5 fruit fly cellular contexts compared by ENCODE assay signal in the genomic region with DNA sequence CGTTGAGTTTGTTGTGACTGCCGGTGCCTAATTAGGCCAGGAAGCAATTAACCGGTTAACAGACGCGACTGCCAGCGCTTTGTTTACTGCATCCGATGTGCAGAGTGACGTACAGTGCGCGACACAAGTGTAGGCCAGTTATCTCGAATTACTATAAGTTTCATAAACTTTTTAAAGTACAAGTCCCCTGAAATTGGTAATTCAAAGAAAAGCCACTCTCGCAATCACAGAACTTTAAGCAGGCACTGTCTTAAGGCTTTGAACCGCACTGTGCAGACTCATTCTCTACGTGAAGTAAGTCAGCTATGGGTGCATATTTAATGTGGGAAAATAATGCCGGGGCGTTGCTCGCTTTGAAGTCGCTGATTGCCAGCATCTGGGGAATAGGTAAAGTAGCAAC.
TF ChIP-seq lines count a peak whose summit lies in the region.

No protein-coding gene starts in this region.

- no peak for TF ChIP-seq CTCF in whole organism, embryonic (GFP tag; optimal IDR thresholded peaks at IDR 0.05; lab: Kevin White, UChicago)

TF ChIP-seq in whole organism, adult, 20 proteins besides CTCF, POLR2A, EP300 and RAD21 (continues in another document):
- TF ChIP-seq CG5204 (GFP tag; optimal IDR thresholded peaks at IDR 0.05; lab: Kevin White, UChicago), result peak; percentile 67
- peak; percentile 90 for TF ChIP-seq CG33017 (tag; optimal IDR thresholded peaks at IDR 0.05; lab: Kevin White, UChicago)
- TF ChIP-seq CG7101 (tag; optimal IDR thresholded peaks at IDR 0.05; lab: Kevin White, UChicago), result peak; percentile 74
- TF ChIP-seq cnc (optimal IDR thresholded peaks at IDR 0.05; lab: Kevin White, UChicago), result no peak
- TF ChIP-seq Hr96 (GFP tag; optimal IDR thresholded peaks at IDR 0.05; lab: Kevin White, UChicago), result peak; percentile 28
- no peak for TF ChIP-seq kay (GFP tag; lab: Kevin White, UChicago; ENCODE audit: borderline replicate concordance)
- peak; percentile 14 for TF ChIP-seq Clk (GFP tag; optimal IDR thresholded peaks at IDR 0.05; lab: Kevin White, UChicago)
- TF ChIP-seq pad (GFP tag; optimal IDR thresholded peaks at IDR 0.05; lab: Kevin White, UChicago), result peak; percentile 27
- TF ChIP-seq CG11617 (GFP tag; optimal IDR thresholded peaks at IDR 0.05; lab: Kevin White, UChicago), result peak; percentile 2
- peak; percentile 83 for TF ChIP-seq CG7045 (GFP tag; optimal IDR thresholded peaks at IDR 0.05; lab: Kevin White, UChicago)
- TF ChIP-seq Mnt (GFP tag; optimal IDR thresholded peaks at IDR 0.05; lab: Kevin White, UChicago), result peak; percentile 12
- TF ChIP-seq CG12768 (GFP tag; optimal IDR thresholded peaks at IDR 0.05; lab: Kevin White, UChicago), result peak; percentile 86
- TF ChIP-seq CG14711 (tag; optimal IDR thresholded peaks at IDR 0.05; lab: Kevin White, UChicago), result peak; percentile 72
- no peak for TF ChIP-seq ovo (GFP tag; optimal IDR thresholded peaks at IDR 0.05; lab: Kevin White, UChicago)
- TF ChIP-seq toe (GFP tag; optimal IDR thresholded peaks at IDR 0.05; lab: Kevin White, UChicago), result peak; percentile 41
- peak; percentile 2 for TF ChIP-seq tj (GFP tag; optimal IDR thresholded peaks at IDR 0.05; lab: Kevin White, UChicago)
- TF ChIP-seq Crg-1 (GFP tag; optimal IDR thresholded peaks at IDR 0.05; lab: Kevin White, UChicago), result peak; percentile 44

TF ChIP-seq in whole organism, embryonic, 481 proteins besides CTCF, POLR2A, EP300 and RAD21 (continues in another document):
- TF ChIP-seq Med (GFP tag; lab: Kevin White, UChicago) (peak; percentile 86), croc (GFP tag; conservative IDR thresholded peaks at IDR 0.05; lab: Robert Waterston, UW) (peak; percentile 31; the same call in 1 of the 3 replicates), oc (tag; optimal IDR thresholded peaks at IDR 0.05; lab: Kevin White, UChicago) (peak; percentile 26), Gug (GFP tag; IDR thresholded peaks at IDR 0.05; lab: Robert Waterston, UW) (peak; percentile 46; the same call in 1 of the 4 replicates), Ssrp (tag; optimal IDR thresholded peaks at IDR 0.05; lab: Kevin White, UChicago) (peak; percentile 55), dmrt11E (tag; optimal IDR thresholded peaks at IDR 0.05; lab: Kevin White, UChicago) (peak; percentile 32), onecut (GFP tag; IDR thresholded peaks at IDR 0.05; lab: Robert Waterston, UW) (peak; percentile 30; the same call in 1 of the 2 replicates), ci (GFP tag; IDR thresholded peaks at IDR 0.05; lab: Robert Waterston, UW) (peak; percentile 80), tin (GFP tag; optimal IDR thresholded peaks at IDR 0.05; lab: Kevin White, UChicago) (peak; percentile 42), sens-2 (GFP tag; IDR thresholded peaks at IDR 0.05; lab: Robert Waterston, UW) (0 out of 2 replicates have a peak, but pooled peaks have one; percentile 16), CG13123 (GFP tag; optimal IDR thresholded peaks at IDR 0.05; lab: Kevin White, UChicago) (no peak), sc (optimal IDR thresholded peaks at IDR 0.05; lab: Kevin White, UChicago) (no peak), sc (GFP tag; optimal IDR thresholded peaks at IDR 0.05; lab: Kevin White, UChicago) (peak; percentile 38), grn (GFP tag; optimal IDR thresholded peaks at IDR 0.05; lab: Kevin White, UChicago) (no peak), Chrac-16 (GFP tag; optimal IDR thresholded peaks at IDR 0.05; lab: Kevin White, UChicago) (peak; percentile 25), az2 (GFP tag; optimal IDR thresholded peaks at IDR 0.05; lab: Kevin White, UChicago) (peak; percentile 35), Max (GFP tag; optimal IDR thresholded peaks at IDR 0.05; lab: Kevin White, UChicago) (no peak)

TF ChIP-seq in whole organism, prepupa, 60 proteins besides CTCF, POLR2A, EP300 and RAD21 (continues in another document):
- TF ChIP-seq fd59A (GFP tag; optimal IDR thresholded peaks at IDR 0.05; lab: Kevin White, UChicago) (peak; percentile 80), CG8119 (GFP tag; IDR thresholded peaks at IDR 0.05; lab: Robert Waterston, UW) (peak; percentile 91), CG8319 (GFP tag; optimal IDR thresholded peaks at IDR 0.05; lab: Kevin White, UChicago) (peak; percentile 83), CG3032 (tag; optimal IDR thresholded peaks at IDR 0.05; lab: Kevin White, UChicago) (peak; percentile 84), Gug (GFP tag; IDR thresholded peaks at IDR 0.05; lab: Robert Waterston, UW) (peak; percentile 92), Sox14 (GFP tag; optimal IDR thresholded peaks at IDR 0.05; lab: Kevin White, UChicago) (peak; percentile 91), CG8632 (GFP tag; optimal IDR thresholded peaks at IDR 0.05; lab: Kevin White, UChicago) (peak; percentile 86), dac (GFP tag; optimal IDR thresholded peaks at IDR 0.05; lab: Kevin White, UChicago) (peak; percentile 84), CG6854 (GFP tag; optimal IDR thresholded peaks at IDR 0.05; lab: Kevin White, UChicago) (peak; percentile 28), fkh (GFP tag; optimal IDR thresholded peaks at IDR 0.05; lab: Kevin White, UChicago) (no peak), CG11294 (GFP tag; IDR thresholded peaks at IDR 0.05; lab: Robert Waterston, UW) (peak; percentile 89), CG16779 (tag; optimal IDR thresholded peaks at IDR 0.05; lab: Kevin White, UChicago) (peak; percentile 76), svp (GFP tag; lab: Kevin White, UChicago) (no peak), Ets96B (tag; optimal IDR thresholded peaks at IDR 0.05; lab: Kevin White, UChicago) (peak; percentile 86), dsx (GFP tag; optimal IDR thresholded peaks at IDR 0.05; lab: Kevin White, UChicago; ENCODE audit: poor library complexity, severe bottlenecking) (peak; percentile 76), CG4318 (GFP tag; optimal IDR thresholded peaks at IDR 0.05; lab: Kevin White, UChicago) (peak; percentile 85), salr (GFP tag; optimal IDR thresholded peaks at IDR 0.05; lab: Kevin White, UChicago) (peak; percentile 72 to 79), OdsH (GFP tag; optimal IDR thresholded peaks at IDR 0.05; lab: Kevin White, UChicago) (peak; percentile 92)

TF ChIP-seq in whole organism, pupa, 21 proteins besides CTCF, POLR2A, EP300 and RAD21 (continues in another document):
- TF ChIP-seq CG10348 (GFP tag; IDR thresholded peaks at IDR 0.05; lab: Robert Waterston, UW) (peak; percentile 77), D1 (tag; optimal IDR thresholded peaks at IDR 0.05; lab: Kevin White, UChicago) (peak; percentile 29), CG32121 (GFP tag; IDR thresholded peaks at IDR 0.05; lab: Robert Waterston, UW) (peak; percentile 93), EcR (GFP tag; optimal IDR thresholded peaks at IDR 0.05; lab: Kevin White, UChicago) (peak; percentile 43), rn (GFP tag; IDR thresholded peaks at IDR 0.05; lab: Robert Waterston, UW) (peak; percentile 80; the same call in 1 of the 2 replicates), CG15710 (tag; optimal IDR thresholded peaks at IDR 0.05; lab: Kevin White, UChicago) (peak; percentile 90), Snoo (tag; optimal IDR thresholded peaks at IDR 0.05; lab: Kevin White, UChicago) (peak; percentile 76), CG13204 (GFP tag; optimal IDR thresholded peaks at IDR 0.05; lab: Kevin White, UChicago) (peak; percentile 74), CG14655 (GFP tag; optimal IDR thresholded peaks at IDR 0.05; lab: Kevin White, UChicago) (peak; percentile 89), CG4496 (GFP tag; IDR thresholded peaks at IDR 0.05; lab: Robert Waterston, UW) (peak; percentile 96), CG8159 (tag; optimal IDR thresholded peaks at IDR 0.05; lab: Kevin White, UChicago) (peak; percentile 87), CG9948 (tag; optimal IDR thresholded peaks at IDR 0.05; lab: Kevin White, UChicago) (peak; percentile 79), Pif1B (GFP tag; optimal IDR thresholded peaks at IDR 0.05; lab: Kevin White, UChicago) (peak; percentile 87), CG12605 (GFP tag; IDR thresholded peaks at IDR 0.05; lab: Robert Waterston, UW) (peak; percentile 91), CG8301 (tag; optimal IDR thresholded peaks at IDR 0.05; lab: Kevin White, UChicago) (peak; percentile 92), CG34367 (tag; optimal IDR thresholded peaks at IDR 0.05; lab: Kevin White, UChicago) (peak; percentile 86), CG17806 (tag; optimal IDR thresholded peaks at IDR 0.05; lab: Kevin White, UChicago) (peak; percentile 87), fd96Ca (GFP tag; IDR thresholded peaks at IDR 0.05; lab: Robert Waterston, UW) (peak; percentile 94), gl (tag; optimal IDR thresholded peaks at IDR 0.05; lab: Kevin White, UChicago) (peak; percentile 81), Ets98B (GFP tag; IDR thresholded peaks at IDR 0.05; lab: Robert Waterston, UW) (peak; percentile 95)

TF ChIP-seq in whole organism, wandering third instar larva, 38 proteins besides CTCF, POLR2A, EP300 and RAD21 (continues in another document):
- peak in 1 of 2 experiments; percentile 78 for TF ChIP-seq foxo (GFP tag; optimal IDR thresholded peaks at IDR 0.05; lab: Kevin White, UChicago)
- no peak for TF ChIP-seq dl (GFP tag; optimal IDR thresholded peaks at IDR 0.05; lab: Kevin White, UChicago; ENCODE audit: insufficient read depth in 1 of 2, partially characterized antibody in 2 of 2)
- TF ChIP-seq tai (GFP tag; optimal IDR thresholded peaks at IDR 0.05; lab: Kevin White, UChicago), result no peak
- TF ChIP-seq Rel (GFP tag; optimal IDR thresholded peaks at IDR 0.05; lab: Kevin White, UChicago), result no peak
- no peak for TF ChIP-seq Rel (tag; optimal IDR thresholded peaks at IDR 0.05; lab: Kevin White, UChicago)
- no peak for TF ChIP-seq sv (GFP tag; optimal IDR thresholded peaks at IDR 0.05; lab: Kevin White, UChicago)
- TF ChIP-seq Hr78 (GFP tag; optimal IDR thresholded peaks at IDR 0.05; lab: Kevin White, UChicago), result no peak
- peak; percentile 73 for TF ChIP-seq ey (GFP tag; optimal IDR thresholded peaks at IDR 0.05; lab: Kevin White, UChicago)
- TF ChIP-seq woc (GFP tag; optimal IDR thresholded peaks at IDR 0.05; lab: Kevin White, UChicago), result no peak
- TF ChIP-seq Abd-B (GFP tag; optimal IDR thresholded peaks at IDR 0.05; lab: Kevin White, UChicago), result no peak
- TF ChIP-seq h (GFP tag; optimal IDR thresholded peaks at IDR 0.05; lab: Kevin White, UChicago), result peak; percentile 75
- TF ChIP-seq Vsx2 (GFP tag; optimal IDR thresholded peaks at IDR 0.05; lab: Kevin White, UChicago; ENCODE audit: partially characterized antibody), result no peak
- no peak for TF ChIP-seq Hr83 (GFP tag; optimal IDR thresholded peaks at IDR 0.05; lab: Kevin White, UChicago; ENCODE audit: poor library complexity, severe bottlenecking)
- TF ChIP-seq OdsH (GFP tag; optimal IDR thresholded peaks at IDR 0.05; lab: Kevin White, UChicago), result peak; percentile 57
- peak; percentile 37 for TF ChIP-seq sage (GFP tag; optimal IDR thresholded peaks at IDR 0.05; lab: Kevin White, UChicago)
- no peak for TF ChIP-seq CG9705 (GFP tag; optimal IDR thresholded peaks at IDR 0.05; lab: Kevin White, UChicago)
- peak; percentile 65 for TF ChIP-seq HLH106 (tag; optimal IDR thresholded peaks at IDR 0.05; lab: Kevin White, UChicago)
- no peak for TF ChIP-seq GATAd (GFP tag; optimal IDR thresholded peaks at IDR 0.05; lab: Kevin White, UChicago)
- TF ChIP-seq lola (GFP tag; optimal IDR thresholded peaks at IDR 0.05; lab: Kevin White, UChicago), result no peak
- no peak for TF ChIP-seq jim (GFP tag; optimal IDR thresholded peaks at IDR 0.05; lab: Kevin White, UChicago)
- peak; percentile 44 for TF ChIP-seq psq (GFP tag; optimal IDR thresholded peaks at IDR 0.05; lab: Kevin White, UChicago)
- TF ChIP-seq pan (optimal IDR thresholded peaks at IDR 0.05; lab: Kevin White, UChicago), result no peak
